Fruit fly (Drosophila melanogaster) S2 (cell line): ENCODE measurements around the gene Desi.

Experiments
- CG8478 ChIP-seq: fragments of >200 bp; optimal IDR thresholded peaks from 2 replicates; lab custom pipeline; 2018
- CTCF ChIP-seq, 2 experiments: fragments of >200 bp; optimal IDR thresholded peaks; 2 replicates each; lab custom pipeline; 2018

The Desi gene

dm6 chr3R:10784058-10784499 lies 4.7 kb downstream of the Desi start, which contains the start of the genes mRpL37 and Rbp1:
TSS of gene mRpL37 (minus strand) at chr3R:10784092.
TSS of gene Rbp1 (plus strand) at chr3R:10784383.
- TF ChIP-seq CG8478 (lab: Kevin White, UChicago), result no peak
- TF ChIP-seq CTCF (optimal IDR thresholded peaks at IDR 0.05; lab: Kevin White, UChicago), result no peak

dm6 chr3R:10788186-10788585 lies 8.8 kb downstream of the Desi start, which contains the start of the genes Art1 and Mcm5:
TSS of gene Art1 (minus strand) at chr3R:10788226.
TSS of gene Mcm5 (plus strand) at chr3R:10788524.
- no peak for TF ChIP-seq CG8478 (lab: Kevin White, UChicago)
- TF ChIP-seq CTCF (optimal IDR thresholded peaks at IDR 0.05; lab: Kevin White, UChicago), result no peak

- TF ChIP-seq CG8478 (lab: Kevin White, UChicago), result no peak
- TF ChIP-seq CTCF (optimal IDR thresholded peaks at IDR 0.05; lab: Kevin White, UChicago), result no peak
Measured at dm6 chr3R:10792604-10793003, 13.2 kb downstream of the Desi start, which contains the start of gene CG14687. TSS of gene CG14687 (plus strand) at chr3R:10792904.

dm6 chr3R:10803855-10804254 lies 24.5 kb downstream of the Desi start, which contains the start of gene CG14692:
TSS of gene CG14692 (minus strand) at chr3R:10803955.
- TF ChIP-seq CG8478 (lab: Kevin White, UChicago) (no peak), CTCF (optimal IDR thresholded peaks at IDR 0.05; lab: Kevin White, UChicago) (no peak)

dm6 chr3R:10815032-10815431 lies 35.7 kb downstream of the Desi start, which contains the start of the genes CG14693 and TTLL15:
TSS of gene CG14693 (minus strand) at chr3R:10815047.
TSS of gene TTLL15 (plus strand) at chr3R:10815288.
- TF ChIP-seq CG8478 (lab: Kevin White, UChicago), result no peak
- TF ChIP-seq CTCF (optimal IDR thresholded peaks at IDR 0.05; lab: Kevin White, UChicago), result no peak

dm6 chr3R:10826796-10827524 lies 47.6 kb downstream of the Desi start, which contains the start of gene Cad86C:
TSS of gene Cad86C (plus strand) at chr3R:10827079.
- TF ChIP-seq CG8478 (lab: Kevin White, UChicago) (no peak), CTCF (optimal IDR thresholded peaks at IDR 0.05; lab: Kevin White, UChicago) (no peak)

- TF ChIP-seq CTCF (optimal IDR thresholded peaks at IDR 0.05; lab: Kevin White, UChicago), result no peak
- no peak for TF ChIP-seq CG8478 (lab: Kevin White, UChicago)
Measured at dm6 chr3R:10828688-10829087, 49.3 kb downstream of the Desi start.

dm6 chr3R:10829746-10830145 lies 50.4 kb downstream of the Desi start:
- no peak for TF ChIP-seq CG8478 (lab: Kevin White, UChicago)
- no peak for TF ChIP-seq CTCF (optimal IDR thresholded peaks at IDR 0.05; lab: Kevin White, UChicago)
